Fruit fly (Drosophila melanogaster) whole organism, wandering third instar larva: Measurements from ENCODE around the gene CG8100.

ENCODE experiments used
- Abd-B ChIP-seq: fragments of >200 bp; optimal IDR thresholded peaks from 2 replicates; lab custom pipeline; 2017; ENCODE audit warnings: missing biosample characterization, missing genetic modification characterization
- CG9705 ChIP-seq: fragments of 200-800 bp; sonication (Bioruptor generic); optimal IDR thresholded peaks from 2 replicates; lab custom pipeline; 2018; ENCODE audit warnings: missing biosample characterization, mild to moderate bottlenecking, missing genetic modification characterization
- CrebA ChIP-seq: fragments of 200-800 bp; sonication (Bioruptor generic); optimal IDR thresholded peaks from 2 replicates; lab custom pipeline; 2016; ENCODE audit warnings: missing biosample characterization, mild to moderate bottlenecking, missing genetic modification characterization, borderline replicate concordance
- Dfd ChIP-seq: fragments of >200 bp; optimal IDR thresholded peaks from 2 replicates; lab custom pipeline; 2017; ENCODE audit warnings: missing biosample characterization, missing genetic modification characterization
- Dif ChIP-seq: fragments of 200-275, 200-300 bp; sonication (Bioruptor generic); optimal IDR thresholded peaks from 2 replicates; lab custom pipeline; 2018; ENCODE audit warnings: missing biosample characterization, missing genetic modification characterization; ENCODE audit not compliant: partially characterized antibody
- GATAd ChIP-seq: sonication (Bioruptor generic); optimal IDR thresholded peaks from 2 replicates; lab custom pipeline; 2016; ENCODE audit warnings: missing biosample characterization, missing genetic modification characterization
- HLH106 ChIP-seq: fragments of 200-800 bp; optimal IDR thresholded peaks from 3 replicates; lab custom pipeline; 2019; ENCODE audit warnings: missing biosample characterization, mild to moderate bottlenecking, missing genetic modification characterization, moderate library complexity
- Hnf4 ChIP-seq: fragments of 200-800 bp; sonication (Bioruptor generic); optimal IDR thresholded peaks from 2 replicates; lab custom pipeline; 2016; ENCODE audit warnings: missing biosample characterization, mild to moderate bottlenecking, missing genetic modification characterization
- Hr78 ChIP-seq: fragments of >200 bp; optimal IDR thresholded peaks from 2 replicates; lab custom pipeline; 2017; ENCODE audit warnings: missing biosample characterization, missing genetic modification characterization
- Hr83 ChIP-seq: fragments of 200-300 bp; sonication (Bioruptor generic); optimal IDR thresholded peaks from 2 replicates; lab custom pipeline; 2016; ENCODE audit warnings: missing biosample characterization, mild to moderate bottlenecking, missing genetic modification characterization, moderate library complexity; ENCODE audit not compliant: poor library complexity, severe bottlenecking
- Mio ChIP-seq: sonication (Bioruptor generic); optimal IDR thresholded peaks from 2 replicates; lab custom pipeline; 2016; ENCODE audit warnings: missing biosample characterization, missing genetic modification characterization
- Myc ChIP-seq: fragments of >200 bp; optimal IDR thresholded peaks from 2 replicates; lab custom pipeline; 2017
- OdsH ChIP-seq: fragments of 200-800 bp; sonication (Bioruptor generic); optimal IDR thresholded peaks from 2 replicates; lab custom pipeline; 2016; ENCODE audit warnings: missing biosample characterization, mild to moderate bottlenecking, missing genetic modification characterization
- Rel ChIP-seq, 2 experiments: fragments of 200-800 bp; sonication (Bioruptor generic) in 1 of 2; optimal IDR thresholded peaks; 2 replicates in 1 of 2; 3 replicates in 1 of 2; lab custom pipeline; 2016 to 2019; ENCODE audit warnings: mild to moderate bottlenecking in 2 of 2, missing biosample characterization in 2 of 2, missing genetic modification characterization in 2 of 2, moderate library complexity in 1 of 2
- Sp1 ChIP-seq: fragments of 200-800 bp; sonication (Bioruptor generic); optimal IDR thresholded peaks from 3 replicates; lab custom pipeline; 2019; ENCODE audit warnings: missing biosample characterization, mild to moderate bottlenecking, missing genetic modification characterization, moderate library complexity
- Vsx2 ChIP-seq: fragments of 200-300, 225-300 bp; sonication (Bioruptor generic); optimal IDR thresholded peaks from 2 replicates; lab custom pipeline; 2018; ENCODE audit warnings: missing biosample characterization, missing genetic modification characterization; ENCODE audit not compliant: partially characterized antibody
- br ChIP-seq: fragments of 200-800 bp; sonication (Bioruptor generic); optimal IDR thresholded peaks from 2 replicates; lab custom pipeline; 2016; ENCODE audit warnings: missing biosample characterization, missing genetic modification characterization
- brk ChIP-seq: fragments of 200-800 bp; sonication (Bioruptor generic); optimal IDR thresholded peaks from 2 replicates; lab custom pipeline; 2016; ENCODE audit warnings: missing biosample characterization, mild to moderate bottlenecking, missing genetic modification characterization
- dmrt93B ChIP-seq: fragments of 200-800 bp; sonication (Bioruptor generic); optimal IDR thresholded peaks from 2 replicates; lab custom pipeline; 2018; ENCODE audit warnings: missing biosample characterization, mild to moderate bottlenecking, missing genetic modification characterization
- dsf ChIP-seq: sonication (Bioruptor generic); optimal IDR thresholded peaks from 2 replicates; lab custom pipeline; 2016; ENCODE audit warnings: missing biosample characterization, missing genetic modification characterization, borderline replicate concordance
- ey ChIP-seq: fragments of 200-800 bp; sonication (Bioruptor generic); optimal IDR thresholded peaks from 2 replicates; lab custom pipeline; 2016; ENCODE audit warnings: missing biosample characterization, missing genetic modification characterization
- fru ChIP-seq: fragments of 200-800 bp; sonication (Bioruptor generic); optimal IDR thresholded peaks from 3 replicates; lab custom pipeline; 2016; ENCODE audit warnings: missing biosample characterization, mild to moderate bottlenecking, missing genetic modification characterization
- jim ChIP-seq: fragments of 175-275, 200-325 bp; sonication (Bioruptor generic); optimal IDR thresholded peaks from 2 replicates; lab custom pipeline; 2016; ENCODE audit warnings: missing biosample characterization, mild to moderate bottlenecking, missing genetic modification characterization
- lola ChIP-seq: fragments of >200 bp; optimal IDR thresholded peaks from 2 replicates; lab custom pipeline; 2017; ENCODE audit warnings: missing biosample characterization, missing genetic modification characterization
- psq ChIP-seq: fragments of 200-800 bp; sonication (Bioruptor generic); optimal IDR thresholded peaks from 3 replicates; lab custom pipeline; 2017; ENCODE audit warnings: missing biosample characterization, mild to moderate bottlenecking, missing genetic modification characterization, moderate library complexity
- rgr ChIP-seq: fragments of 200-800 bp; sonication (Bioruptor generic); optimal IDR thresholded peaks from 3 replicates; lab custom pipeline; 2016; ENCODE audit warnings: missing biosample characterization, mild to moderate bottlenecking, missing genetic modification characterization
- sage ChIP-seq: fragments of 200-800 bp; sonication (Bioruptor generic); optimal IDR thresholded peaks from 2 replicates; lab custom pipeline; 2016; ENCODE audit warnings: missing biosample characterization, mild to moderate bottlenecking, missing genetic modification characterization
- sv ChIP-seq: fragments of 200-800 bp; sonication (Bioruptor generic); optimal IDR thresholded peaks from 3 replicates; lab custom pipeline; 2016; ENCODE audit warnings: missing biosample characterization, missing genetic modification characterization
- usp ChIP-seq: fragments of >200 bp; optimal IDR thresholded peaks from 2 replicates; lab custom pipeline; 2017; ENCODE audit warnings: missing biosample characterization, missing genetic modification characterization
- woc ChIP-seq: sonication (Bioruptor generic); optimal IDR thresholded peaks from 2 replicates; lab custom pipeline; 2016; ENCODE audit warnings: missing biosample characterization, mild to moderate bottlenecking, missing genetic modification characterization

Gene CG8100

DNA sequence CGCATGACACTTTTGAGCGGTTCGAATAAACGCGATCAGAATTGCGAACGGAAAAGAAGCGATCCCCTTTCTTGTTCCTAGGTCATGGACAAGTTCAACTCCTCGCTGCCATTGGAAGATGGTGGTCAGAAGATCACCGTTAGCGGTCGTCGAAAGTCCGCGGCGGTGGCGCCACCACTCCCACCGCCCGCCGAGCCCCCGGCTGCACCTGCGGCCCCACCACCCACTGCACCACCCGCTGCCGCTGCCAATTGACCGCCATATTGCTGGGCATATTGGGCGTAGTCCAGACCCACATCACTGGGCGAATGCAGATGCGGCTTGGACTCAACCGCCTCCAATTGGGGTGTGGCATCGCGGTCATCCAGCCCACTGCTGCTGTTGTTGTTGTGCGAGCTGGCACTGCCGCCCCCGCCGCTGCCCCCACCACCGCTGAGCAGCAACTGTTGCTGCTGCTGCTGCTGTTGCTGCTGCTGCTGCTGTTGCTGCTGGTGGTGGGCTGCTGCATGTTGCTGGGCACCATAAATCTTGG lies 29.6 kb downstream of the CG8100 start:
- no peak for TF ChIP-seq usp (GFP tag; lab: Kevin White, UChicago)
- no peak for TF ChIP-seq fru
- TF ChIP-seq Dfd (GFP tag; lab: Kevin White, UChicago), result peak; percentile 94
- no peak for TF ChIP-seq Myc
- no peak for TF ChIP-seq ey

DNA sequence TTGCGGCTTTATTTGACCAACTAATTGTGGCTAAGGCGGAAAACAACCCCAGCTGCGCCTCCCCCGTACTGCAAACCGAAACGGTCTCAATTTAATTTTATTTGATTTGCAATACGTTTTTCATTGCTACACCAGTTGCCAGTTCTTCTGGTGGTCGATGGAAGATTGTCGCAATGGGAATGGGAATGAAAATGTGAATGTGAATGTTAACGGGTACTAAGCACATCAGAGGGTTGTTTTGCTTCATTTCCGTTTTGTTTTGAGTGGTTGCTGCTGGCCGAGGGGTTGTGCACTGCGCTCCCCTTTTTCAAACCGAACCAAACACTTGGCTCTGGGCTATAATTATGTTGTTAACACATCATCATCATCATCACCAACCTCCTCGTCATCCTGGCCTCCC lies 30.7 kb downstream of the CG8100 start:
- TF ChIP-seq br (GFP tag; lab: Kevin White, UChicago), result no peak
- TF ChIP-seq GATAd (GFP tag; lab: Kevin White, UChicago), result no peak
- no peak for TF ChIP-seq usp (GFP tag; lab: Kevin White, UChicago)
- TF ChIP-seq jim (GFP tag; lab: Kevin White, UChicago), result no peak
- TF ChIP-seq woc (GFP tag; lab: Kevin White, UChicago), result no peak
- TF ChIP-seq ey, result no peak
- TF ChIP-seq psq, result no peak
- no peak for TF ChIP-seq HLH106 (tag; lab: Kevin White, UChicago)
- TF ChIP-seq Hnf4, result no peak
- no peak for TF ChIP-seq Mio (GFP tag; lab: Kevin White, UChicago)
- no peak for TF ChIP-seq lola (GFP tag; lab: Kevin White, UChicago)
- TF ChIP-seq dsf (GFP tag; lab: Kevin White, UChicago), result no peak
- TF ChIP-seq sv, result no peak
- TF ChIP-seq CG9705 (GFP tag; lab: Kevin White, UChicago), result no peak
- no peak for TF ChIP-seq Dif (GFP tag; lab: Kevin White, UChicago)
- no peak for TF ChIP-seq rgr (GFP tag; lab: Kevin White, UChicago)
- TF ChIP-seq Sp1 (GFP tag; lab: Kevin White, UChicago), result no peak
- TF ChIP-seq Myc, result no peak
- no peak for TF ChIP-seq OdsH (GFP tag; lab: Kevin White, UChicago)
- TF ChIP-seq CrebA (GFP tag; lab: Kevin White, UChicago), result no peak

DNA sequence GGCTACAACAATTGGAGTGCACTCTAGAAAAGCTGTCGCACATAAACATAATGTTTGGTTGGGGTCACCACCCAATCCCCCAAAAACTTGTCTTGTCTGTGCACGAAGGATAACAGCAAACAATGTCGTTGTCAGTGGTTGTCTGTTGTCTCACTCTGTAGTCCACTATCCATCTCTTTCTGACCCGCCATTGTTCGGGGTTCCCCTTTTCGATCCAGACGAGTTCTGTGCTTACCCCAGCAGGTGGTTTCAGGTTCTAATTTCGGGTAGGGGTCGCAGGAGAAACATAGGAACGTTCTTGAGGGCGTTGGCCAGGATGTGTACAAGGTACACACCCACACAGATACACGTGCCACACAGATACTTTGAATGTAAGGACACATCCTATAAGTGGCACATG lies 35.4 kb downstream of the CG8100 start:
- TF ChIP-seq Hr78, result no peak
- TF ChIP-seq Rel (GFP tag; optimal IDR thresholded peaks at IDR 0.05; lab: Kevin White, UChicago), result no peak
- TF ChIP-seq Rel (tag; optimal IDR thresholded peaks at IDR 0.05; lab: Kevin White, UChicago), result peak; percentile 39
- TF ChIP-seq, all 38 proteins: peak for 1

dm6 chr3L:14122048-14122447 lies 38.6 kb downstream of the CG8100 start:
- no peak for TF ChIP-seq Hr78
- TF ChIP-seq brk (GFP tag; lab: Kevin White, UChicago), result no peak
- no peak for TF ChIP-seq Hr83 (GFP tag; lab: Kevin White, UChicago)
- no peak for TF ChIP-seq OdsH (GFP tag; lab: Kevin White, UChicago)
- no peak for TF ChIP-seq woc (GFP tag; lab: Kevin White, UChicago)
- no peak for TF ChIP-seq Sp1 (GFP tag; lab: Kevin White, UChicago)
- TF ChIP-seq CG9705 (GFP tag; lab: Kevin White, UChicago), result no peak
- no peak for TF ChIP-seq Vsx2 (GFP tag; lab: Kevin White, UChicago)
- no peak for TF ChIP-seq Dif (GFP tag; lab: Kevin White, UChicago)
- TF ChIP-seq CrebA (GFP tag; lab: Kevin White, UChicago), result no peak
- no peak for TF ChIP-seq dmrt93B (GFP tag; lab: Kevin White, UChicago)
- no peak for TF ChIP-seq Hnf4
- no peak for TF ChIP-seq sage (GFP tag; lab: Kevin White, UChicago)
- no peak for TF ChIP-seq GATAd (GFP tag; lab: Kevin White, UChicago)
- TF ChIP-seq, all 38 proteins: peak for 0

- peak; percentile 90 for TF ChIP-seq Dfd (GFP tag; lab: Kevin White, UChicago)
- TF ChIP-seq Abd-B, result no peak
Observed at dm6 chr3L:14125616-14126015, 42.2 kb downstream of the CG8100 start.
